Worm (Caenorhabditis elegans) whole organism, L4 larva: Measurements from ENCODE around the gene srw-67.

Experiments
- D1046.2 ChIP-seq: fragments of 200-800 bp; sonication (Bioruptor generic); IDR thresholded peaks from 2 replicates; pipeline ENCODE4 v1.3.6; 2022; ENCODE audit warnings: missing genetic modification characterization, missing compliant biosample characterization
- T20F7.1 ChIP-seq: fragments of 200-800 bp; sonication (Bioruptor generic); optimal IDR thresholded peaks from 2 replicates; lab custom pipeline; 2018; ENCODE audit warnings: mild to moderate bottlenecking, missing genetic modification characterization, missing compliant biosample characterization
- Y105C5A.15 ChIP-seq: fragments of 200-800 bp; sonication (Bioruptor generic); IDR thresholded peaks from 2 replicates; pipeline ENCODE4 v1.3.6; 2022; ENCODE audit warnings: missing genetic modification characterization, missing compliant biosample characterization
- Y5F2A.4 ChIP-seq: fragments of 200-800 bp; sonication (Bioruptor generic); optimal IDR thresholded peaks from 2 replicates; lab custom pipeline; 2018; ENCODE audit warnings: mild to moderate bottlenecking, missing genetic modification characterization, missing compliant biosample characterization
- Y75B8A.6 ChIP-seq: fragments of 200-800 bp; sonication (Bioruptor generic); IDR thresholded peaks from 2 replicates; pipeline ENCODE4 v1.3.6; 2022; ENCODE audit warnings: missing genetic modification reagents, missing genetic modification characterization, missing compliant biosample characterization
- ZK337.2 ChIP-seq: fragments of 200-800 bp; sonication (Bioruptor generic); IDR thresholded peaks from 2 replicates; pipeline ENCODE4 v1.3.6; 2022; ENCODE audit warnings: missing genetic modification reagents, missing genetic modification characterization, missing compliant biosample characterization
- ceh-28 ChIP-seq: fragments of 150-350 bp; optimal IDR thresholded peaks from 2 replicates; lab custom pipeline; 2014; ENCODE audit warnings: missing biosample characterization, missing genetic modification reagents, missing genetic modification characterization
- ceh-44 ChIP-seq: fragments of 200-800 bp; sonication (Bioruptor generic); IDR thresholded peaks from 2 replicates; pipeline ENCODE4 v1.3.6; 2022; ENCODE audit warnings: missing genetic modification reagents, missing genetic modification characterization, missing compliant biosample characterization
- ctbp-1 ChIP-seq: fragments of 200-800 bp; sonication (Bioruptor generic); IDR thresholded peaks from 2 replicates; pipeline ENCODE4 v1.3.6; 2022; ENCODE audit warnings: missing genetic modification reagents, missing genetic modification characterization, missing compliant biosample characterization
- duxl-1 ChIP-seq: sonication (generic microtip); optimal IDR thresholded peaks from 2 replicates; lab custom pipeline; 2016; ENCODE audit warnings: mild to moderate bottlenecking, missing genetic modification characterization, moderate library complexity, missing compliant biosample characterization; ENCODE audit not compliant: poor library complexity
- dve-1 ChIP-seq: sonication (generic microtip); optimal IDR thresholded peaks from 2 replicates; lab custom pipeline; 2017; ENCODE audit warnings: antibody characterized with exemption, mild to moderate bottlenecking, missing genetic modification characterization, missing compliant biosample characterization; ENCODE audit not compliant: insufficient read depth
- egl-27 ChIP-seq: sonication (generic microtip); optimal IDR thresholded peaks from 3 replicates; lab custom pipeline; 2017; ENCODE audit warnings: missing biosample characterization, missing genetic modification reagents, missing genetic modification characterization
- egl-43 ChIP-seq: fragments of 200-800 bp; sonication (Bioruptor generic); IDR thresholded peaks from 2 replicates; pipeline ENCODE4 v1.3.6; 2022; ENCODE audit warnings: missing genetic modification reagents, missing genetic modification characterization, missing compliant biosample characterization
- fkh-10 ChIP-seq: fragments of 150-350 bp; optimal IDR thresholded peaks from 2 replicates; lab custom pipeline; 2014; ENCODE audit warnings: missing biosample characterization, missing genetic modification reagents, missing genetic modification characterization
- gei-8 ChIP-seq: fragments of 200-800 bp; sonication (Bioruptor generic); optimal IDR thresholded peaks from 2 replicates; lab custom pipeline; 2018; ENCODE audit warnings: mild to moderate bottlenecking, missing genetic modification characterization, missing compliant biosample characterization
- hif-1 ChIP-seq, 2 experiments: sonication (generic microtip); optimal IDR thresholded peaks; 2 replicates each; lab custom pipeline; 2016 to 2017; ENCODE audit warnings: missing compliant biosample characterization in 2 of 2, missing genetic modification characterization in 2 of 2, missing genetic modification reagents in 2 of 2, missing genotype in 2 of 2, mild to moderate bottlenecking in 1 of 2
- hlh-11 ChIP-seq: fragments of 200-800 bp; sonication (Bioruptor generic); optimal IDR thresholded peaks from 2 replicates; lab custom pipeline; 2018; ENCODE audit warnings: mild to moderate bottlenecking, missing genetic modification characterization, missing compliant biosample characterization
- hlh-30 ChIP-seq: sonication (generic microtip); optimal IDR thresholded peaks from 2 replicates; lab custom pipeline; 2017; ENCODE audit warnings: antibody characterized with exemption, mild to moderate bottlenecking, missing genetic modification characterization, missing compliant biosample characterization; ENCODE audit not compliant: insufficient read depth
- hmg-1.1 ChIP-seq: fragments of 200-800 bp; sonication (Bioruptor generic); IDR thresholded peaks from 2 replicates; pipeline ENCODE4 v1.3.6; 2022; ENCODE audit warnings: missing genetic modification reagents, missing genetic modification characterization, missing compliant biosample characterization
- lsy-2 ChIP-seq, 2 experiments: fragments of 150-350 bp in 1 of 2; sonication (generic microtip) in 1 of 2; optimal IDR thresholded peaks; 2 replicates each; lab custom pipeline; 2014 to 2017; ENCODE audit warnings: missing biosample characterization in 2 of 2, missing genetic modification characterization in 2 of 2
- madf-5 ChIP-seq, 2 experiments: fragments of 200-800 bp; sonication (Bioruptor generic); IDR thresholded peaks; 2 replicates each; pipeline ENCODE4 v1.3.6; 2022; ENCODE audit warnings: missing compliant biosample characterization in 2 of 2, missing genetic modification characterization in 2 of 2
- madf-9 ChIP-seq: fragments of 200-800 bp; sonication (Bioruptor generic); conservative IDR thresholded peaks from 2 replicates; pipeline ENCODE4 v1.3.6; 2022; ENCODE audit warnings: missing genetic modification reagents, missing genetic modification characterization, missing compliant biosample characterization
- mdl-1 ChIP-seq, 2 experiments: fragments of 150-350 bp in 1 of 2; sonication (generic microtip) in 1 of 2; optimal IDR thresholded peaks; 2 replicates each; lab custom pipeline; 2014 to 2017; ENCODE audit warnings: missing biosample characterization in 2 of 2, missing genetic modification characterization in 2 of 2
- mep-1 ChIP-seq: fragments of 150-350 bp; sonication (generic microtip); optimal IDR thresholded peaks from 3 replicates; lab custom pipeline; 2014; ENCODE audit warnings: missing biosample characterization, missing genetic modification characterization
- mes-2 ChIP-seq: sonication (generic microtip); optimal IDR thresholded peaks from 2 replicates; lab custom pipeline; 2016; ENCODE audit warnings: missing genotype, mild to moderate bottlenecking, missing genetic modification characterization, missing compliant biosample characterization; ENCODE audit not compliant: poor library complexity, severe bottlenecking
- mxl-2 ChIP-seq: fragments of 200-800 bp; sonication (Bioruptor generic); conservative IDR thresholded peaks from 2 replicates; pipeline ENCODE4 v1.3.6; 2022; ENCODE audit warnings: missing genetic modification reagents, missing genetic modification characterization, missing compliant biosample characterization
- mxl-3 ChIP-seq: fragments of 200-800 bp; sonication (Bioruptor generic); optimal IDR thresholded peaks from 2 replicates; lab custom pipeline; 2018; ENCODE audit warnings: mild to moderate bottlenecking, missing genetic modification characterization, missing compliant biosample characterization
- nhr-111 ChIP-seq: fragments of 200-800 bp; sonication (Bioruptor generic); optimal IDR thresholded peaks from 2 replicates; lab custom pipeline; 2018; ENCODE audit warnings: mild to moderate bottlenecking, missing genetic modification characterization, missing compliant biosample characterization
- nhr-25 ChIP-seq: sonication (generic microtip); optimal IDR thresholded peaks from 2 replicates; lab custom pipeline; 2017; ENCODE audit warnings: missing genetic modification characterization, mild to moderate bottlenecking, missing compliant biosample characterization, antibody characterized with exemption, moderate library complexity, borderline replicate concordance; ENCODE audit not compliant: insufficient read depth
- nhr-28 ChIP-seq: fragments of 150-350 bp; optimal IDR thresholded peaks from 2 replicates; lab custom pipeline; 2014; ENCODE audit warnings: missing biosample characterization, missing genetic modification characterization
- nhr-41 ChIP-seq: fragments of 200-800 bp; sonication (Bioruptor generic); IDR thresholded peaks from 2 replicates; pipeline ENCODE4 v1.3.6; 2022; ENCODE audit warnings: missing genetic modification reagents, missing genetic modification characterization, missing compliant biosample characterization
- nhr-6 ChIP-seq: fragments of 150-350 bp; optimal IDR thresholded peaks from 2 replicates; lab custom pipeline; 2014; ENCODE audit warnings: missing biosample characterization, missing genetic modification characterization
- nhr-77 ChIP-seq: fragments of 150-350 bp; optimal IDR thresholded peaks from 2 replicates; lab custom pipeline; 2014; ENCODE audit warnings: missing biosample characterization, missing genetic modification characterization
- pha-4 ChIP-seq, 2 experiments: fragments of 150-350 bp in 1 of 2; fragments of 200-800 bp in 1 of 2; sonication (Bioruptor generic) in 1 of 2; IDR thresholded peaks in 1 of 2; optimal IDR thresholded peaks in 1 of 2; 2 replicates each; pipeline versions ENCODE4 v1.3.6 to Lab custom; 2014 to 2022; ENCODE audit warnings: missing genetic modification characterization in 2 of 2, missing genetic modification reagents in 2 of 2, missing biosample characterization in 1 of 2, missing compliant biosample characterization in 1 of 2
- rbr-2 ChIP-seq: sonication (generic microtip); optimal IDR thresholded peaks from 2 replicates; lab custom pipeline; 2016; ENCODE audit warnings: missing genotype, missing genetic modification characterization, missing compliant biosample characterization
- saeg-2 ChIP-seq: fragments of 200-800 bp; sonication (Bioruptor generic); IDR thresholded peaks from 2 replicates; pipeline ENCODE4 v1.3.6; 2022; ENCODE audit warnings: missing genetic modification reagents, missing genetic modification characterization, missing compliant biosample characterization
- set-16 ChIP-seq: fragments of 200-800 bp; sonication (Bioruptor generic); IDR thresholded peaks from 2 replicates; pipeline ENCODE4 v1.3.6; 2022; ENCODE audit warnings: missing genetic modification reagents, missing genetic modification characterization, missing compliant biosample characterization
- snpc-1.2 ChIP-seq: fragments of 200-800 bp; sonication (Bioruptor generic); IDR thresholded peaks from 2 replicates; pipeline ENCODE4 v1.3.6; 2022; ENCODE audit warnings: missing genetic modification reagents, missing genetic modification characterization, missing compliant biosample characterization
- spr-1 ChIP-seq: sonication (generic microtip); optimal IDR thresholded peaks from 2 replicates; lab custom pipeline; 2016; ENCODE audit warnings: mild to moderate bottlenecking, missing genetic modification characterization, missing compliant biosample characterization
- spr-3 ChIP-seq: fragments of 200-800 bp; sonication (Bioruptor generic); optimal IDR thresholded peaks from 2 replicates; lab custom pipeline; 2018; ENCODE audit warnings: mild to moderate bottlenecking, missing genetic modification characterization, missing compliant biosample characterization
- tra-1 ChIP-seq: fragments of 200-800 bp; sonication (Bioruptor generic); IDR thresholded peaks from 2 replicates; pipeline ENCODE4 v1.3.6; 2022; ENCODE audit warnings: missing genetic modification reagents, missing genetic modification characterization, missing compliant biosample characterization
- unc-39 ChIP-seq: sonication (generic microtip); optimal IDR thresholded peaks from 2 replicates; lab custom pipeline; 2017; ENCODE audit warnings: missing biosample characterization, missing genetic modification characterization
- unc-62 ChIP-seq, 3 experiments: fragments of 150-350 bp in 1 of 3; sonication (generic microtip); optimal IDR thresholded peaks in 2 of 3; peaks in 1 of 3; 1 replicate in 1 of 3; 2 replicates in 2 of 3; lab custom pipeline; 2014 to 2017; ENCODE audit warnings: missing biosample characterization in 3 of 3, missing genetic modification characterization in 3 of 3, missing genetic modification reagents in 3 of 3, missing genotype in 1 of 3
- vab-7 ChIP-seq: fragments of 200-800 bp; sonication (Bioruptor generic); IDR thresholded peaks from 2 replicates; pipeline ENCODE4 v1.3.6; 2022; ENCODE audit warnings: missing genetic modification reagents, missing genetic modification characterization, missing compliant biosample characterization
- zip-11 ChIP-seq: fragments of 200-800 bp; sonication (Bioruptor generic); IDR thresholded peaks from 2 replicates; pipeline ENCODE4 v1.3.6; 2022; ENCODE audit warnings: missing genetic modification characterization, missing compliant biosample characterization
- ztf-7 ChIP-seq: fragments of 150-350 bp; optimal IDR thresholded peaks from 2 replicates; lab custom pipeline; 2014; ENCODE audit warnings: missing biosample characterization, missing genetic modification characterization

srw-67 gene

DNA sequence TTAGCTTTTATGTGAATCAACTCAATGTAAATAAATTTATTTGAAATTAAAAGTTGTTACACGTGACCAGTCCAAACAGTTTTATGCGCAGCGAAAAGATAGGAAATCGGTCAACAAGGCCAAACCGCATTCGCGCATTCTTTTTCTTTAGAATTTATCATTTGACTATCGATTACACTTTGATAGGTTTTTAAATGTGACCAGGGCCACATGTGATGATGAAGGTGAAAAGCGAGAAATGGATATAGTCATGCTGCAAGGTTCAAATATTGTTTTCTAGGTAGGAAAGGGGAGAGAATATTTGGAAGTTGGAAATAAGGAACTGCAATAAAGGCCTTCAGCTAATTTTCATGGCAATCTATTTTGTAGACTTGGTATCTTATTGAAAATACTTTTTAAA lies 19.5 kb downstream of the srw-67 start (continued):
- TF ChIP-seq Y75B8A.6 (0 out of 2 replicates have a peak, but pooled peaks have one; percentile 44), mep-1 (peak; percentile 50), lsy-2 (tag; optimal IDR thresholded peaks at IDR 0.05; lab: Kevin White, UChicago) (peak in 1 of 2 experiments; percentile 41), ztf-7 (no peak), mxl-3 (peak; percentile 34), dve-1 (tag; lab: Kevin White, UChicago) (peak; percentile 34)

DNA sequence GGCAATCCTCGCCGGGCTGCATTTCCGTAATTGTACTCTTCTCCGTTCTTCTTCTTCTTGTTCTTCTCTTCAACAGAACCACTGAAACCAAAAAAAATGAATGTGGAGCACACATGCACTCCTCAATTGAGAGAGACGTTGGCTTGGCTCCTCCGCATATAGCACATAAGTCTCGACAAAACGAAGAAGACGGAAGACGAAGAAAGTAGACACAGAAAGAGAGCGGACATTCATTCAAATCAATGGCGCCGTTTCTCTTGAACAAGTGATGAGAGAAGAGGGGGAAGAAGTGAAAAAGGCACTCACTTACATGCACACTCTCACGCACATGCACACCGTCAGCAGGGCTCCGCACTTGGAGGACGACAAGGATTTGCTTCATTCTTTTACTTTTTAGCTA lies 20.1 kb downstream of the srw-67 start, which contains the start of gene F25E5.9:
F25E5.9 (minus strand) TSS at position 382 of the 400 bp plus-strand sequence.
- TF ChIP-seq pha-4 (GFP tag; IDR thresholded peaks at IDR 0.05; lab: Robert Waterston, UW) (no peak), pha-4 (tag; optimal IDR thresholded peaks at IDR 0.05; lab: Kevin White, UChicago) (no peak), nhr-6 (tag; lab: Kevin White, UChicago) (peak; percentile 2), ceh-28 (tag; lab: Kevin White, UChicago) (no peak), ctbp-1 (GFP tag; lab: Robert Waterston, UW) (peak; percentile 61), spr-1 (tag; lab: Kevin White, UChicago) (no peak), nhr-111 (GFP tag; lab: Kevin White, UChicago) (no peak), ceh-44 (GFP tag; lab: Robert Waterston, UW) (no peak), mdl-1 (tag; optimal IDR thresholded peaks at IDR 0.05; lab: Kevin White, UChicago) (peak in 1 of 2 experiments; percentile 22), egl-43 (peak; percentile 72; the same call in 1 of the 2 replicates), fkh-10 (GFP tag; lab: Kevin White, UChicago) (peak; percentile 29), hmg-1.1 (GFP tag; lab: Robert Waterston, UW) (peak; percentile 67), hlh-11 (tag; lab: Kevin White, UChicago) (peak; percentile 7), madf-5 (GFP tag; IDR thresholded peaks at IDR 0.05; lab: Robert Waterston, UW) (no peak), D1046.2 (0 out of 2 replicates have a peak, but pooled peaks have one; percentile 40), Y105C5A.15 (GFP tag; lab: Robert Waterston, UW) (no peak), unc-39 (tag; lab: Kevin White, UChicago) (no peak), tra-1 (GFP tag; lab: Robert Waterston, UW) (0 out of 2 replicates have a peak, but pooled peaks have one; percentile 11), madf-9 (GFP tag; lab: Robert Waterston, UW) (no peak), nhr-77 (tag; lab: Kevin White, UChicago) (no peak), set-16 (0 out of 2 replicates have a peak, but pooled peaks have one; percentile 12), mxl-3 (peak; percentile 16), lsy-2 (tag; optimal IDR thresholded peaks at IDR 0.05; lab: Kevin White, UChicago) (peak in 1 of 2 experiments; percentile 16), T20F7.1 (no peak), nhr-28 (tag; lab: Kevin White, UChicago) (no peak), Y5F2A.4 (no peak), saeg-2 (GFP tag; lab: Robert Waterston, UW) (0 out of 2 replicates have a peak, but pooled peaks have one; percentile 34), unc-62 (GFP tag; optimal IDR thresholded peaks at IDR 0.05 in 1 of 2; lab: Kevin White, UChicago) (peak in 1 of 2 experiments; percentile 33), unc-62 (tag; optimal IDR thresholded peaks at IDR 0.05; lab: Kevin White, UChicago) (no peak), nhr-41 (GFP tag; lab: Robert Waterston, UW) (no peak), mxl-2 (GFP tag; lab: Robert Waterston, UW) (no peak), ztf-7 (no peak), nhr-25 (tag; lab: Kevin White, UChicago) (no peak), mes-2 (tag; lab: Kevin White, UChicago) (peak; percentile 23), duxl-1 (tag; lab: Kevin White, UChicago) (peak; percentile 48), hlh-30 (tag; lab: Kevin White, UChicago) (peak; percentile 20), rbr-2 (tag; lab: Kevin White, UChicago) (peak; percentile 28), vab-7 (GFP tag; lab: Robert Waterston, UW) (0 out of 2 replicates have a peak, but pooled peaks have one; percentile 6), ZK337.2 (GFP tag; lab: Robert Waterston, UW) (no peak), hif-1 (tag; optimal IDR thresholded peaks at IDR 0.05; lab: Kevin White, UChicago) (peak in 1 of 2 experiments; percentile 3), spr-3 (GFP tag; lab: Kevin White, UChicago) (no peak), zip-11 (no peak), snpc-1.2 (GFP tag; lab: Robert Waterston, UW) (no peak), gei-8 (GFP tag; lab: Kevin White, UChicago) (no peak), egl-27 (tag; lab: Kevin White, UChicago) (no peak)
